Fruit fly (Drosophila melanogaster) S2 (cell line): ENCODE results near the gene Mpp6.

Experiments
- CG8478 ChIP-seq: fragments of >200 bp; optimal IDR thresholded peaks from 2 replicates; lab custom pipeline; 2018
- CTCF ChIP-seq, 2 experiments: fragments of >200 bp; optimal IDR thresholded peaks; 2 replicates each; lab custom pipeline; 2018

- TF ChIP-seq CTCF (optimal IDR thresholded peaks at IDR 0.05; lab: Kevin White, UChicago) (no peak), CG8478 (lab: Kevin White, UChicago) (no peak)
Observed at dm6 chr2L:21107651-21108489, 48.2 kb upstream of the Mpp6 start.
